Fruit fly (Drosophila melanogaster) whole organism, wandering third instar larva: ENCODE results near the gene solo.

ENCODE experiments used
- Abd-B ChIP-seq: fragments of >200 bp; optimal IDR thresholded peaks from 2 replicates; lab custom pipeline; 2017; ENCODE audit warnings: missing biosample characterization, missing genetic modification characterization
- CG32264 ChIP-seq: fragments of 200-800 bp; sonication (Bioruptor generic); optimal IDR thresholded peaks from 2 replicates; lab custom pipeline; 2016; ENCODE audit warnings: missing biosample characterization, missing genetic modification characterization
- CG9705 ChIP-seq: fragments of 200-800 bp; sonication (Bioruptor generic); optimal IDR thresholded peaks from 2 replicates; lab custom pipeline; 2018; ENCODE audit warnings: missing biosample characterization, mild to moderate bottlenecking, missing genetic modification characterization
- GATAd ChIP-seq: sonication (Bioruptor generic); optimal IDR thresholded peaks from 2 replicates; lab custom pipeline; 2016; ENCODE audit warnings: missing biosample characterization, missing genetic modification characterization
- HLH106 ChIP-seq: fragments of 200-800 bp; optimal IDR thresholded peaks from 3 replicates; lab custom pipeline; 2019; ENCODE audit warnings: missing biosample characterization, mild to moderate bottlenecking, missing genetic modification characterization, moderate library complexity
- Hnf4 ChIP-seq: fragments of 200-800 bp; sonication (Bioruptor generic); optimal IDR thresholded peaks from 2 replicates; lab custom pipeline; 2016; ENCODE audit warnings: missing biosample characterization, mild to moderate bottlenecking, missing genetic modification characterization
- Hr78 ChIP-seq: fragments of >200 bp; optimal IDR thresholded peaks from 2 replicates; lab custom pipeline; 2017; ENCODE audit warnings: missing biosample characterization, missing genetic modification characterization
- Hr83 ChIP-seq: fragments of 200-300 bp; sonication (Bioruptor generic); optimal IDR thresholded peaks from 2 replicates; lab custom pipeline; 2016; ENCODE audit warnings: missing biosample characterization, mild to moderate bottlenecking, missing genetic modification characterization, moderate library complexity; ENCODE audit not compliant: poor library complexity, severe bottlenecking
- Jra ChIP-seq: sonication (Bioruptor generic); optimal IDR thresholded peaks from 2 replicates; lab custom pipeline; 2016; ENCODE audit warnings: missing biosample characterization, missing genetic modification characterization
- Mio ChIP-seq: sonication (Bioruptor generic); optimal IDR thresholded peaks from 2 replicates; lab custom pipeline; 2016; ENCODE audit warnings: missing biosample characterization, missing genetic modification characterization
- Myc ChIP-seq: fragments of >200 bp; optimal IDR thresholded peaks from 2 replicates; lab custom pipeline; 2017
- N ChIP-seq: fragments of >200 bp; optimal IDR thresholded peaks from 2 replicates; lab custom pipeline; 2018; ENCODE audit warnings: missing biosample characterization, missing external identifiers, missing genetic modification characterization
- OdsH ChIP-seq: fragments of 200-800 bp; sonication (Bioruptor generic); optimal IDR thresholded peaks from 2 replicates; lab custom pipeline; 2016; ENCODE audit warnings: missing biosample characterization, mild to moderate bottlenecking, missing genetic modification characterization
- Rel ChIP-seq, 2 experiments: fragments of 200-800 bp; sonication (Bioruptor generic) in 1 of 2; optimal IDR thresholded peaks; 2 replicates in 1 of 2; 3 replicates in 1 of 2; lab custom pipeline; 2016 to 2019; ENCODE audit warnings: mild to moderate bottlenecking in 2 of 2, missing biosample characterization in 2 of 2, missing genetic modification characterization in 2 of 2, moderate library complexity in 1 of 2
- Sp1 ChIP-seq: fragments of 200-800 bp; sonication (Bioruptor generic); optimal IDR thresholded peaks from 3 replicates; lab custom pipeline; 2019; ENCODE audit warnings: missing biosample characterization, mild to moderate bottlenecking, missing genetic modification characterization, moderate library complexity
- Vsx2 ChIP-seq: fragments of 200-300, 225-300 bp; sonication (Bioruptor generic); optimal IDR thresholded peaks from 2 replicates; lab custom pipeline; 2018; ENCODE audit warnings: missing biosample characterization, missing genetic modification characterization; ENCODE audit not compliant: partially characterized antibody
- br ChIP-seq: fragments of 200-800 bp; sonication (Bioruptor generic); optimal IDR thresholded peaks from 2 replicates; lab custom pipeline; 2016; ENCODE audit warnings: missing biosample characterization, missing genetic modification characterization
- brk ChIP-seq: fragments of 200-800 bp; sonication (Bioruptor generic); optimal IDR thresholded peaks from 2 replicates; lab custom pipeline; 2016; ENCODE audit warnings: missing biosample characterization, mild to moderate bottlenecking, missing genetic modification characterization
- dl ChIP-seq, 2 experiments: fragments of 175-275, 200-275 bp in 1 of 2; fragments of 200-275 bp in 1 of 2; sonication (Bioruptor generic); optimal IDR thresholded peaks; lab custom pipeline; 2018; ENCODE audit warnings: mild to moderate bottlenecking in 2 of 2, missing biosample characterization in 2 of 2, missing genetic modification characterization in 2 of 2, moderate library complexity in 2 of 2; ENCODE audit not compliant: partially characterized antibody in 2 of 2, insufficient read depth in 1 of 2
- dmrt93B ChIP-seq: fragments of 200-800 bp; sonication (Bioruptor generic); optimal IDR thresholded peaks from 2 replicates; lab custom pipeline; 2018; ENCODE audit warnings: missing biosample characterization, mild to moderate bottlenecking, missing genetic modification characterization
- dsf ChIP-seq: sonication (Bioruptor generic); optimal IDR thresholded peaks from 2 replicates; lab custom pipeline; 2016; ENCODE audit warnings: missing biosample characterization, missing genetic modification characterization, borderline replicate concordance
- ey ChIP-seq: fragments of 200-800 bp; sonication (Bioruptor generic); optimal IDR thresholded peaks from 2 replicates; lab custom pipeline; 2016; ENCODE audit warnings: missing biosample characterization, missing genetic modification characterization
- foxo ChIP-seq, 2 experiments: fragments of 200-800 bp; sonication (Bioruptor generic); optimal IDR thresholded peaks; 2 replicates in 1 of 2; 3 replicates in 1 of 2; lab custom pipeline; 2016 to 2017; ENCODE audit warnings: missing biosample characterization in 2 of 2, missing genetic modification characterization in 2 of 2
- fru ChIP-seq: fragments of 200-800 bp; sonication (Bioruptor generic); optimal IDR thresholded peaks from 3 replicates; lab custom pipeline; 2016; ENCODE audit warnings: missing biosample characterization, mild to moderate bottlenecking, missing genetic modification characterization
- h ChIP-seq: fragments of 200-800 bp; sonication (Bioruptor generic); optimal IDR thresholded peaks from 3 replicates; lab custom pipeline; 2016; ENCODE audit warnings: missing biosample characterization, mild to moderate bottlenecking, missing genetic modification characterization
- jim ChIP-seq: fragments of 175-275, 200-325 bp; sonication (Bioruptor generic); optimal IDR thresholded peaks from 2 replicates; lab custom pipeline; 2016; ENCODE audit warnings: missing biosample characterization, mild to moderate bottlenecking, missing genetic modification characterization
- lola ChIP-seq: fragments of >200 bp; optimal IDR thresholded peaks from 2 replicates; lab custom pipeline; 2017; ENCODE audit warnings: missing biosample characterization, missing genetic modification characterization
- pan ChIP-seq: fragments of >200 bp; optimal IDR thresholded peaks from 2 replicates; lab custom pipeline; 2017
- psq ChIP-seq: fragments of 200-800 bp; sonication (Bioruptor generic); optimal IDR thresholded peaks from 3 replicates; lab custom pipeline; 2017; ENCODE audit warnings: missing biosample characterization, mild to moderate bottlenecking, missing genetic modification characterization, moderate library complexity
- rgr ChIP-seq: fragments of 200-800 bp; sonication (Bioruptor generic); optimal IDR thresholded peaks from 3 replicates; lab custom pipeline; 2016; ENCODE audit warnings: missing biosample characterization, mild to moderate bottlenecking, missing genetic modification characterization
- sage ChIP-seq: fragments of 200-800 bp; sonication (Bioruptor generic); optimal IDR thresholded peaks from 2 replicates; lab custom pipeline; 2016; ENCODE audit warnings: missing biosample characterization, mild to moderate bottlenecking, missing genetic modification characterization
- tai ChIP-seq: sonication (Bioruptor generic); optimal IDR thresholded peaks from 2 replicates; lab custom pipeline; 2016; ENCODE audit warnings: missing biosample characterization, missing genetic modification characterization

Gene solo

dm6 chr2L:15065663-15066062, 4.2 kb downstream of the solo start:
- TF ChIP-seq Mio (no peak), h (GFP tag; lab: Kevin White, UChicago) (no peak), GATAd (GFP tag; lab: Kevin White, UChicago) (no peak), Vsx2 (GFP tag; lab: Kevin White, UChicago) (no peak), Sp1 (GFP tag; lab: Kevin White, UChicago) (no peak), fru (GFP tag; lab: Kevin White, UChicago) (no peak), ey (GFP tag; lab: Kevin White, UChicago) (no peak), Hr83 (GFP tag; lab: Kevin White, UChicago) (no peak), lola (GFP tag; lab: Kevin White, UChicago) (no peak), foxo (GFP tag; optimal IDR thresholded peaks at IDR 0.05; lab: Kevin White, UChicago) (no peak), tai (GFP tag; lab: Kevin White, UChicago) (no peak), CG9705 (no peak), sage (GFP tag; lab: Kevin White, UChicago) (no peak)

dm6 chr2L:15066141-15066540, 4.7 kb downstream of the solo start:
- TF ChIP-seq dsf (GFP tag; lab: Kevin White, UChicago), result no peak
- TF ChIP-seq lola (GFP tag; lab: Kevin White, UChicago), result no peak
- no peak for TF ChIP-seq HLH106 (tag; lab: Kevin White, UChicago)
- TF ChIP-seq tai (GFP tag; lab: Kevin White, UChicago), result no peak
- TF ChIP-seq N (GFP tag; lab: Kevin White, UChicago), result no peak
- TF ChIP-seq dl (GFP tag; optimal IDR thresholded peaks at IDR 0.05; lab: Kevin White, UChicago; ENCODE audit: insufficient read depth in 1 of 2, partially characterized antibody in 2 of 2), result no peak
- TF ChIP-seq Vsx2 (GFP tag; lab: Kevin White, UChicago), result no peak
- TF ChIP-seq jim (GFP tag; lab: Kevin White, UChicago), result no peak
- no peak for TF ChIP-seq foxo (GFP tag; optimal IDR thresholded peaks at IDR 0.05; lab: Kevin White, UChicago)
- no peak for TF ChIP-seq dmrt93B
- no peak for TF ChIP-seq fru (GFP tag; lab: Kevin White, UChicago)
- TF ChIP-seq Jra (GFP tag; lab: Kevin White, UChicago), result no peak
- no peak for TF ChIP-seq pan (lab: Kevin White, UChicago)

dm6 chr2L:15067832-15068231, 6.4 kb downstream of the solo start:
- TF ChIP-seq Hr83 (GFP tag; lab: Kevin White, UChicago) (peak; percentile 65), Rel (GFP tag; optimal IDR thresholded peaks at IDR 0.05; lab: Kevin White, UChicago) (no peak), Rel (tag; optimal IDR thresholded peaks at IDR 0.05; lab: Kevin White, UChicago) (no peak), fru (GFP tag; lab: Kevin White, UChicago) (no peak), rgr (GFP tag; lab: Kevin White, UChicago) (no peak), HLH106 (tag; lab: Kevin White, UChicago) (peak; percentile 24), dsf (GFP tag; lab: Kevin White, UChicago) (no peak), Sp1 (GFP tag; lab: Kevin White, UChicago) (no peak), psq (GFP tag; lab: Kevin White, UChicago) (peak; percentile 42), Hnf4 (no peak), Jra (GFP tag; lab: Kevin White, UChicago) (no peak), tai (GFP tag; lab: Kevin White, UChicago) (peak; percentile 28), ey (GFP tag; lab: Kevin White, UChicago) (no peak), jim (GFP tag; lab: Kevin White, UChicago) (no peak), N (GFP tag; lab: Kevin White, UChicago) (no peak), dl (GFP tag; optimal IDR thresholded peaks at IDR 0.05; lab: Kevin White, UChicago; ENCODE audit: insufficient read depth in 1 of 2, partially characterized antibody in 2 of 2) (no peak), CG32264 (GFP tag; lab: Kevin White, UChicago) (no peak), Hr78 (GFP tag; lab: Kevin White, UChicago) (no peak), Mio (no peak), foxo (GFP tag; optimal IDR thresholded peaks at IDR 0.05; lab: Kevin White, UChicago) (no peak), br (no peak), OdsH (peak; percentile 9), Myc (lab: Kevin White, UChicago) (peak; percentile 76), GATAd (GFP tag; lab: Kevin White, UChicago) (no peak), brk (GFP tag; lab: Kevin White, UChicago) (peak; percentile 63), Abd-B (GFP tag; lab: Kevin White, UChicago) (no peak), pan (lab: Kevin White, UChicago) (no peak), sage (GFP tag; lab: Kevin White, UChicago) (no peak), dmrt93B (no peak), h (GFP tag; lab: Kevin White, UChicago) (peak; percentile 19)
- TF ChIP-seq, all 38 proteins: peak for 8
